Fruit fly (Drosophila melanogaster) whole organism, embryonic: Measurements from ENCODE around the gene mRpL12.
A peak's percentile ranks its signal among the peaks of the same experiment; 100 is the strongest.

ENCODE experiments used
- Ada2b ChIP-seq: fragments of 200-800 bp; sonication (Bioruptor generic); IDR thresholded peaks from 2 replicates; pipeline ENCODE4 v1.3.6; 2022; ENCODE audit warnings: missing biosample characterization, missing genetic modification characterization
- BEAF-32 ChIP-seq: fragments of 200-800 bp; sonication (Bioruptor generic); optimal IDR thresholded peaks from 3 replicates; lab custom pipeline; 2017; ENCODE audit warnings: missing biosample characterization, missing genetic modification characterization, mild to moderate bottlenecking, moderate library complexity, missing genetic modification reagents
- CG10543 ChIP-seq: fragments of 200-800 bp; sonication (Bioruptor generic); optimal IDR thresholded peaks from 3 replicates; lab custom pipeline; 2017; ENCODE audit warnings: missing biosample characterization, mild to moderate bottlenecking, missing genetic modification characterization, moderate library complexity
- CG11504 ChIP-seq: fragments of 200-800 bp; sonication (Bioruptor generic); optimal IDR thresholded peaks from 3 replicates; lab custom pipeline; 2019; ENCODE audit warnings: missing biosample characterization, mild to moderate bottlenecking, missing genetic modification characterization, moderate library complexity
- CG12155 ChIP-seq: fragments of 200-800 bp; sonication (Bioruptor generic); optimal IDR thresholded peaks from 3 replicates; lab custom pipeline; 2016; ENCODE audit warnings: missing biosample characterization, missing genetic modification characterization
- CG13775 ChIP-seq: fragments of 200-800 bp; sonication (Bioruptor generic); optimal IDR thresholded peaks from 3 replicates; lab custom pipeline; 2017; ENCODE audit warnings: missing biosample characterization, mild to moderate bottlenecking, missing genetic modification characterization
- CG13894 ChIP-seq: fragments of 200-800 bp; sonication (Bioruptor generic); optimal IDR thresholded peaks from 3 replicates; lab custom pipeline; 2018; ENCODE audit warnings: missing biosample characterization, mild to moderate bottlenecking, missing genetic modification characterization, moderate library complexity
- CG1529 ChIP-seq: fragments of 200-800 bp; sonication (Bioruptor generic); optimal IDR thresholded peaks from 3 replicates; lab custom pipeline; 2018; ENCODE audit warnings: missing biosample characterization, missing genetic modification characterization
- CG17359 ChIP-seq: fragments of 200-800 bp; sonication (Bioruptor generic); optimal IDR thresholded peaks from 3 replicates; lab custom pipeline; 2018; ENCODE audit warnings: missing biosample characterization, mild to moderate bottlenecking, missing genetic modification characterization, moderate library complexity
- CG17361 ChIP-seq: fragments of 200-800 bp; sonication (Bioruptor generic); IDR thresholded peaks from 3 replicates; pipeline ENCODE4 v1.3.6; 2022; ENCODE audit warnings: missing biosample characterization, missing genetic modification characterization
- CG2678 ChIP-seq: fragments of 200-800 bp; sonication (Bioruptor generic); optimal IDR thresholded peaks from 3 replicates; lab custom pipeline; 2019; ENCODE audit warnings: missing biosample characterization, mild to moderate bottlenecking, missing genetic modification characterization, moderate library complexity
- CG4282 ChIP-seq: fragments of 200-800 bp; sonication (Bioruptor generic); optimal IDR thresholded peaks from 2 replicates; lab custom pipeline; 2016; ENCODE audit warnings: missing biosample characterization, missing genetic modification characterization
- CG5180 ChIP-seq: fragments of 200-800 bp; sonication (Bioruptor generic); optimal IDR thresholded peaks from 3 replicates; lab custom pipeline; 2017; ENCODE audit warnings: missing biosample characterization, missing genetic modification characterization, mild to moderate bottlenecking, moderate library complexity, missing genetic modification reagents
- CG5245 ChIP-seq: fragments of 200-800 bp; sonication (Bioruptor generic); optimal IDR thresholded peaks from 3 replicates; lab custom pipeline; 2016; ENCODE audit warnings: missing biosample characterization, missing genetic modification characterization
- CG6272 ChIP-seq: fragments of 200-800 bp; sonication (Bioruptor generic); IDR thresholded peaks from 2 replicates; pipeline ENCODE4 v1.3.6; 2022; ENCODE audit warnings: missing biosample characterization, missing genetic modification characterization
- CG7556 ChIP-seq: fragments of 200-800 bp; sonication (Bioruptor generic); optimal IDR thresholded peaks from 2 replicates; lab custom pipeline; 2017; ENCODE audit warnings: missing biosample characterization, mild to moderate bottlenecking, missing genetic modification characterization
- CG7963 ChIP-seq: fragments of 200-800 bp; sonication (Bioruptor generic); IDR thresholded peaks from 3 replicates; pipeline ENCODE4 v1.3.6; 2022; ENCODE audit warnings: missing biosample characterization, missing genetic modification characterization; ENCODE audit not compliant: partially characterized antibody
- CG8478 ChIP-seq: fragments of >200 bp; optimal IDR thresholded peaks from 2 replicates; lab custom pipeline; 2018
- CG9609 ChIP-seq: fragments of 200-800 bp; sonication (Bioruptor generic); optimal IDR thresholded peaks from 3 replicates; lab custom pipeline; 2016; ENCODE audit warnings: missing biosample characterization, missing genetic modification characterization
- CoRest ChIP-seq: fragments of 200-800 bp; sonication (Bioruptor generic); optimal IDR thresholded peaks from 3 replicates; lab custom pipeline; 2018; ENCODE audit warnings: missing biosample characterization, mild to moderate bottlenecking, missing genetic modification characterization, moderate library complexity
- HLHmδ ChIP-seq: fragments of 200-800 bp; sonication (Bioruptor generic); optimal IDR thresholded peaks from 2 replicates; lab custom pipeline; 2018; ENCODE audit warnings: missing biosample characterization, mild to moderate bottlenecking, missing genetic modification characterization, moderate library complexity
- Kr ChIP-seq: fragments of 200-800 bp; sonication (Bioruptor generic); optimal IDR thresholded peaks from 2 replicates; lab custom pipeline; 2017; ENCODE audit warnings: missing biosample characterization, mild to moderate bottlenecking, missing genetic modification characterization
- NFAT ChIP-seq: fragments of 200-800 bp; sonication (Bioruptor generic); IDR thresholded peaks from 2 replicates; pipeline ENCODE4 v1.3.6; 2022; ENCODE audit warnings: missing biosample characterization, missing genetic modification characterization
- Neu2 ChIP-seq: fragments of 200-800 bp; sonication (Bioruptor generic); optimal IDR thresholded peaks from 3 replicates; lab custom pipeline; 2016; ENCODE audit warnings: missing biosample characterization, missing genetic modification characterization, borderline replicate concordance
- Opbp ChIP-seq: fragments of 200-800 bp; sonication (Bioruptor generic); IDR thresholded peaks from 3 replicates; pipeline ENCODE4 v1.3.6; 2022; ENCODE audit warnings: missing biosample characterization, missing genetic modification characterization; ENCODE audit not compliant: partially characterized antibody
- Pdp1 ChIP-seq, 2 experiments: fragments of 200-800 bp; sonication (Bioruptor generic); optimal IDR thresholded peaks; 3 replicates each; lab custom pipeline; 2016; ENCODE audit warnings: missing biosample characterization in 2 of 2, missing genetic modification characterization in 2 of 2, mild to moderate bottlenecking in 1 of 2, moderate library complexity in 1 of 2
- Sry-δ ChIP-seq: fragments of 200-800 bp; sonication (Bioruptor generic); optimal IDR thresholded peaks from 2 replicates; lab custom pipeline; 2016; ENCODE audit warnings: missing biosample characterization, missing genetic modification characterization
- aop ChIP-seq: fragments of 200-800 bp; sonication (Bioruptor generic); IDR thresholded peaks from 2 replicates; pipeline ENCODE4 v1.3.6; 2022; ENCODE audit warnings: missing biosample characterization, missing genetic modification characterization
- ap ChIP-seq: fragments of 200-800 bp; sonication (Bioruptor generic); IDR thresholded peaks from 2 replicates; pipeline ENCODE4 v1.3.6; 2022; ENCODE audit warnings: missing biosample characterization, missing genetic modification characterization
- ash1 ChIP-seq: fragments of 200-800 bp; sonication (Bioruptor generic); optimal IDR thresholded peaks from 2 replicates; lab custom pipeline; 2018; ENCODE audit warnings: missing biosample characterization, mild to moderate bottlenecking, missing genetic modification characterization
- chinmo ChIP-seq: fragments of 200-800 bp; sonication (Bioruptor generic); IDR thresholded peaks from 4 replicates; pipeline ENCODE4 v1.3.6; 2022; ENCODE audit warnings: missing biosample characterization, missing genetic modification characterization; ENCODE audit not compliant: partially characterized antibody
- crp ChIP-seq, 2 experiments: fragments of 200-800 bp; sonication (Bioruptor generic); optimal IDR thresholded peaks; 2 replicates in 1 of 2; 3 replicates in 1 of 2; lab custom pipeline; 2017; ENCODE audit warnings: missing biosample characterization in 2 of 2, missing genetic modification characterization in 2 of 2, mild to moderate bottlenecking in 1 of 2, moderate library complexity in 1 of 2
- dm ChIP-seq: fragments of 200-800 bp; sonication (Bioruptor generic); optimal IDR thresholded peaks from 3 replicates; lab custom pipeline; 2016; ENCODE audit warnings: missing biosample characterization, missing genetic modification characterization
- esg ChIP-seq: fragments of 200-800 bp; sonication (Bioruptor generic); conservative IDR thresholded peaks from 2 replicates; pipeline ENCODE4 v1.3.6; 2022; ENCODE audit warnings: missing biosample characterization, missing genetic modification characterization
- eve ChIP-seq, 2 experiments: fragments of >200 bp; optimal IDR thresholded peaks; 2 replicates each; lab custom pipeline; 2017; ENCODE audit warnings: missing biosample characterization in 2 of 2, missing genetic modification characterization in 2 of 2
- gro ChIP-seq: fragments of 200-800 bp; sonication (Bioruptor generic); optimal IDR thresholded peaks from 2 replicates; lab custom pipeline; 2016; ENCODE audit warnings: missing biosample characterization, missing genetic modification characterization
- ind ChIP-seq: fragments of 200-800 bp; sonication (Bioruptor generic); optimal IDR thresholded peaks from 3 replicates; lab custom pipeline; 2016; ENCODE audit warnings: missing biosample characterization, missing genetic modification characterization
- kah ChIP-seq: fragments of 200-800 bp; sonication (Bioruptor generic); optimal IDR thresholded peaks from 2 replicates; lab custom pipeline; 2018; ENCODE audit warnings: missing biosample characterization, mild to moderate bottlenecking, missing genetic modification characterization
- maf-S ChIP-seq: fragments of 200-800 bp; sonication (Bioruptor generic); optimal IDR thresholded peaks from 2 replicates; lab custom pipeline; 2016; ENCODE audit warnings: missing biosample characterization, missing genetic modification characterization
- mirr ChIP-seq: fragments of 200-800 bp; sonication (Bioruptor generic); optimal IDR thresholded peaks from 3 replicates; lab custom pipeline; 2018; ENCODE audit warnings: missing biosample characterization, mild to moderate bottlenecking, missing genetic modification characterization
- nerfin-1 ChIP-seq: fragments of 200-800 bp; sonication (Bioruptor generic); optimal IDR thresholded peaks from 3 replicates; lab custom pipeline; 2019; ENCODE audit warnings: missing biosample characterization, mild to moderate bottlenecking, missing genetic modification characterization, moderate library complexity
- oc ChIP-seq: fragments of 200-800 bp; sonication (Bioruptor generic); optimal IDR thresholded peaks from 2 replicates; lab custom pipeline; 2018; ENCODE audit warnings: missing biosample characterization, mild to moderate bottlenecking, missing genetic modification characterization, moderate library complexity
- pnt ChIP-seq: fragments of 200-800 bp; sonication (Bioruptor generic); optimal IDR thresholded peaks from 3 replicates; lab custom pipeline; 2016; ENCODE audit warnings: missing biosample characterization, missing genetic modification characterization
- pzg ChIP-seq: fragments of 200-800 bp; sonication (Bioruptor generic); optimal IDR thresholded peaks from 3 replicates; lab custom pipeline; 2018; ENCODE audit warnings: missing biosample characterization, mild to moderate bottlenecking, missing genetic modification characterization, moderate library complexity
- run ChIP-seq: fragments of 200-800 bp; sonication (Bioruptor generic); optimal IDR thresholded peaks from 3 replicates; lab custom pipeline; 2018; ENCODE audit warnings: missing biosample characterization, mild to moderate bottlenecking, missing genetic modification characterization
- scrt ChIP-seq: fragments of 200-800 bp; sonication (Bioruptor generic); optimal IDR thresholded peaks from 2 replicates; lab custom pipeline; 2018; ENCODE audit warnings: missing biosample characterization, mild to moderate bottlenecking, missing genetic modification characterization, moderate library complexity
- sens ChIP-seq: fragments of 200-800 bp; sonication (Bioruptor generic); peaks from one replicate; lab custom pipeline; 2016; ENCODE audit warnings: missing biosample characterization, missing genetic modification characterization
- seq ChIP-seq: fragments of 200-800 bp; sonication (Bioruptor generic); IDR thresholded peaks from 2 replicates; pipeline ENCODE4 v1.3.6; 2022; ENCODE audit warnings: missing biosample characterization, missing genetic modification characterization
- tgo ChIP-seq: fragments of 200-800 bp; sonication (Bioruptor generic); IDR thresholded peaks from 3 replicates; pipeline ENCODE4 v1.3.6; 2022; ENCODE audit warnings: missing biosample characterization, missing genetic modification characterization
- toy ChIP-seq: fragments of 200-800 bp; sonication (Bioruptor generic); IDR thresholded peaks from 2 replicates; pipeline ENCODE4 v1.3.6; 2022; ENCODE audit warnings: missing biosample characterization, missing genetic modification characterization
- trem ChIP-seq: fragments of 200-800 bp; optimal IDR thresholded peaks from 3 replicates; lab custom pipeline; 2019; ENCODE audit warnings: missing biosample characterization, mild to moderate bottlenecking, missing genetic modification characterization, moderate library complexity
- ttk ChIP-seq: fragments of 200-800 bp; sonication (Bioruptor generic); IDR thresholded peaks from 2 replicates; pipeline ENCODE4 v2.1.2; 2022; ENCODE audit warnings: missing biosample characterization, missing genetic modification characterization

Gene mRpL12

dm6 chr3L:8964458-8964857 is 7.9 kb downstream of the mRpL12 start, which contains the start of gene ValRS-m (continued):
- TF ChIP-seq Opbp (GFP tag; lab: Robert Waterston, UW) (no peak), CG17361 (GFP tag; lab: Robert Waterston, UW) (no peak), CG1529 (GFP tag; lab: Kevin White, UChicago) (no peak), Neu2 (GFP tag; lab: Kevin White, UChicago) (no peak), CG12155 (GFP tag; lab: Kevin White, UChicago) (no peak), aop (GFP tag; lab: Robert Waterston, UW) (no peak), CG8478 (no peak), esg (no peak), NFAT (GFP tag; lab: Robert Waterston, UW) (no peak), CoRest (tag; lab: Kevin White, UChicago) (no peak), dm (no peak), CG13775 (GFP tag; lab: Kevin White, UChicago) (no peak), ash1 (GFP tag; lab: Kevin White, UChicago) (no peak), pnt (GFP tag; lab: Kevin White, UChicago) (no peak), CG17359 (tag; lab: Kevin White, UChicago) (no peak), tgo (GFP tag; lab: Robert Waterston, UW) (no peak), seq (GFP tag; lab: Robert Waterston, UW) (no peak), Ada2b (no peak), CG7963 (GFP tag; lab: Robert Waterston, UW) (no peak), CG9609 (GFP tag; lab: Kevin White, UChicago) (no peak), toy (GFP tag; lab: Robert Waterston, UW) (no peak), Pdp1 (GFP tag; optimal IDR thresholded peaks at IDR 0.05; lab: Kevin White, UChicago) (peak in 1 of 2 experiments; percentile 73), mirr (no peak), gro (no peak), Sry-δ (GFP tag; lab: Kevin White, UChicago) (peak; percentile 47), sens (GFP tag; lab: Kevin White, UChicago) (no peak), trem (tag; lab: Kevin White, UChicago) (peak; percentile 36), maf-S (GFP tag; lab: Kevin White, UChicago) (no peak), eve (GFP tag; optimal IDR thresholded peaks at IDR 0.05; lab: Kevin White, UChicago) (no peak), ap (GFP tag; lab: Robert Waterston, UW) (no peak), ttk (GFP tag; lab: Robert Waterston, UW) (no peak), CG6272 (GFP tag; lab: Robert Waterston, UW) (no peak), CG5245 (no peak), pzg (GFP tag; lab: Kevin White, UChicago) (peak; percentile 6), CG4282 (GFP tag; lab: Kevin White, UChicago) (no peak), CG11504 (no peak), ind (no peak), oc (tag; lab: Kevin White, UChicago) (no peak), crp (GFP tag; optimal IDR thresholded peaks at IDR 0.05; lab: Kevin White, UChicago) (peak in 1 of 2 experiments; percentile 80), CG5180 (GFP tag; lab: Kevin White, UChicago) (no peak), CG7556 (GFP tag; lab: Kevin White, UChicago) (no peak), HLHmδ (GFP tag; lab: Kevin White, UChicago) (no peak), Kr (GFP tag; lab: Kevin White, UChicago) (no peak), CG10543 (GFP tag; lab: Kevin White, UChicago) (no peak), BEAF-32 (GFP tag; lab: Kevin White, UChicago) (peak; percentile 3), nerfin-1 (no peak), CG13894 (tag; lab: Kevin White, UChicago) (no peak), run (tag; lab: Kevin White, UChicago) (no peak), scrt (GFP tag; lab: Kevin White, UChicago) (no peak), CG2678 (tag; lab: Kevin White, UChicago) (no peak), chinmo (GFP tag; lab: Robert Waterston, UW) (0 out of 4 replicates have a peak, but pooled peaks have one; percentile 40), kah (GFP tag; lab: Kevin White, UChicago) (no peak)
